Worm (Caenorhabditis elegans) whole organism, L2 larva: ENCODE measurements around the gene asp-2.

Experiments used
- aly-2 ChIP-seq: fragments of 150-350 bp; optimal IDR thresholded peaks from 2 replicates; lab custom pipeline; 2014; ENCODE audit warnings: missing biosample characterization, missing genetic modification characterization
- ceh-82 ChIP-seq: fragments of 150-350 bp; optimal IDR thresholded peaks from 2 replicates; lab custom pipeline; 2014; ENCODE audit warnings: missing biosample characterization, missing genetic modification characterization
- fos-1 ChIP-seq: fragments of 150-350 bp; optimal IDR thresholded peaks from 2 replicates; lab custom pipeline; 2014; ENCODE audit warnings: missing biosample characterization, missing genetic modification characterization
- gmeb-1 ChIP-seq: fragments of 150-350 bp; optimal IDR thresholded peaks from 2 replicates; lab custom pipeline; 2014; ENCODE audit warnings: missing biosample characterization, missing genetic modification characterization
- lin-13 ChIP-seq: fragments of 150-350 bp; optimal IDR thresholded peaks from 2 replicates; lab custom pipeline; 2014; ENCODE audit warnings: missing biosample characterization, missing genetic modification reagents, missing genetic modification characterization
- nhr-25 ChIP-seq: fragments of 150-350 bp; sonication (generic microtip); optimal IDR thresholded peaks from 3 replicates; lab custom pipeline; 2014; ENCODE audit warnings: missing biosample characterization, missing genetic modification characterization
- nhr-6 ChIP-seq: fragments of 150-350 bp; optimal IDR thresholded peaks from 2 replicates; lab custom pipeline; 2014; ENCODE audit warnings: missing biosample characterization, missing genetic modification characterization
- skn-1 ChIP-seq: sonication (generic microtip); optimal IDR thresholded peaks from 2 replicates; lab custom pipeline; 2017; ENCODE audit warnings: missing biosample characterization, missing genetic modification characterization
- unc-62 ChIP-seq: fragments of 150-350 bp; optimal IDR thresholded peaks from 2 replicates; lab custom pipeline; 2014; ENCODE audit warnings: missing biosample characterization, missing genetic modification reagents, missing genetic modification characterization
- zag-1 ChIP-seq: fragments of 150-350 bp; optimal IDR thresholded peaks from 2 replicates; lab custom pipeline; 2014; ENCODE audit warnings: missing biosample characterization, missing genetic modification characterization
- ztf-11 ChIP-seq: sonication (generic microtip); optimal IDR thresholded peaks from 2 replicates; lab custom pipeline; 2017; ENCODE audit warnings: missing biosample characterization, missing genetic modification characterization
- ztf-4 ChIP-seq: fragments of 150-350 bp; optimal IDR thresholded peaks from 2 replicates; lab custom pipeline; 2014; ENCODE audit warnings: missing biosample characterization, missing genetic modification characterization

DNA sequence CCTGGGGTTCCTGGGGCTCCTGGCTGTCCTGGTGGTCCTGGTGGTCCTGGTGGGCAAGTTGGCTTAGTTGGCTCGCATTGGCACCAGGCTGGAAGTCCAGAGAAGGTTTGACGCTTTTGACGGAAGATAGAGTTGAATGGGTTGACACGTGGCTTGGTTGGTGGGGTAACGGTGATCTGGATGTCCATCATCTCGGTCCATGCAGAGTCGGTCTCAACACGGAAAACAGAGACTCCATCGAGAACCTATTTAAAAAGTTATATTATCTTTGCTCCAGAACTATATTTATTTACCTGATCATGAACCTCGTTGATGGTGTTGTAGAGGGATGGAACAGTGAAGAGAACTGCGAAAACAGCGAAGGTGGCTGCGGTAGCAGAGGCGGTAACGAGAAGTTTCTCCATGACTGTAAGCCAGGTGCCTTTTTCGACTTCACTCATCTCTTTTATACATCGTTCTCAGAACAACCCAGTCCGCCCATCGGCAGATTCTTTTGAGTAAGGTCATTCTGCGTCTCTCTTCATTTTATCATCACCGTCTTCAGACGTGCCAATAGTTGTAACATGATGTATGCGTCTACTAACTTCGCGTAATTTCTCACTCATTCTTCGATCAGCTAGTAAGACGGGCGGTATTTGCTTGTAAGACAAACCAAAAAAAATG, 42.5 kb upstream of the asp-2 start, which contains the start of gene col-144:
- no peak for TF ChIP-seq ztf-11
- TF ChIP-seq aly-2: no peak
- TF ChIP-seq zag-1 (tag; lab: Kevin White, UChicago): no peak
- no peak for TF ChIP-seq ztf-4 (tag; lab: Kevin White, UChicago)
- no peak for TF ChIP-seq fos-1 (tag; lab: Kevin White, UChicago)
- no peak for TF ChIP-seq unc-62
- TF ChIP-seq nhr-6 (tag; lab: Kevin White, UChicago): no peak
- TF ChIP-seq lin-13: no peak
- TF ChIP-seq skn-1 (tag; lab: Kevin White, UChicago): no peak
- no peak for TF ChIP-seq ceh-82 (tag; lab: Kevin White, UChicago)
- peak; percentile 68 for TF ChIP-seq nhr-25 (tag; lab: Kevin White, UChicago)
- TF ChIP-seq gmeb-1 (tag; lab: Kevin White, UChicago): no peak
